Worm (Caenorhabditis elegans) whole organism, L1 larva: Measurements from ENCODE around the gene ZK354.6.

Experiments
- C04F5.9 ChIP-seq: sonication (generic microtip); optimal IDR thresholded peaks from 2 replicates; lab custom pipeline; 2016; ENCODE audit warnings: missing genetic modification characterization, missing compliant biosample characterization
- Y116A8C.19 ChIP-seq: sonication (generic microtip); optimal IDR thresholded peaks from 2 replicates; lab custom pipeline; 2016; ENCODE audit warnings: missing compliant biosample characterization, missing genetic modification characterization, borderline replicate concordance
- aha-1 ChIP-seq: fragments of 150-350 bp; optimal IDR thresholded peaks from 2 replicates; lab custom pipeline; 2014; ENCODE audit warnings: missing biosample characterization, missing genetic modification characterization
- alr-1 ChIP-seq: fragments of 200-800 bp; sonication (Bioruptor generic); optimal IDR thresholded peaks from 2 replicates; lab custom pipeline; 2018; ENCODE audit warnings: borderline replicate concordance, mild to moderate bottlenecking, missing genetic modification characterization, missing compliant biosample characterization
- ceh-63 ChIP-seq: fragments of 200-800 bp; sonication (Bioruptor generic); optimal IDR thresholded peaks from 2 replicates; lab custom pipeline; 2018; ENCODE audit warnings: mild to moderate bottlenecking, missing genetic modification characterization, missing compliant biosample characterization
- ceh-88 ChIP-seq: fragments of 200-800 bp; sonication (Bioruptor generic); IDR thresholded peaks from 2 replicates; pipeline ENCODE4 v1.3.6; 2022; ENCODE audit warnings: missing genetic modification characterization, missing compliant biosample characterization
- efl-1 ChIP-seq, 4 experiments: fragments of 150-350 bp; optimal IDR thresholded peaks in 3 of 4; peaks in 1 of 4; 1 replicate in 1 of 4; 2 replicates in 3 of 4; lab custom pipeline; 2014; ENCODE audit warnings: missing biosample characterization in 2 of 4, missing genetic modification characterization in 2 of 4, missing genetic modification reagents in 2 of 4
- efl-3 ChIP-seq: fragments of 200-800 bp; sonication (Bioruptor generic); optimal IDR thresholded peaks from 2 replicates; lab custom pipeline; 2018; ENCODE audit warnings: mild to moderate bottlenecking, missing genetic modification characterization, missing compliant biosample characterization
- elt-2 ChIP-seq: sonication (generic microtip); optimal IDR thresholded peaks from 2 replicates; lab custom pipeline; 2016; ENCODE audit warnings: missing genetic modification characterization, mild to moderate bottlenecking, inconsistent platforms, missing compliant biosample characterization, missing genetic modification reagents
- ets-5 ChIP-seq: fragments of 200-800 bp; sonication (Bioruptor generic); IDR thresholded peaks from 2 replicates; pipeline ENCODE4 v1.3.6; 2022; ENCODE audit warnings: missing genetic modification characterization, missing compliant biosample characterization
- fkh-4 ChIP-seq: sonication (generic microtip); optimal IDR thresholded peaks from 2 replicates; lab custom pipeline; 2016; ENCODE audit warnings: missing compliant biosample characterization, missing genetic modification characterization, borderline replicate concordance
- fkh-8 ChIP-seq: sonication (generic microtip); optimal IDR thresholded peaks from 2 replicates; lab custom pipeline; 2016; ENCODE audit warnings: mild to moderate bottlenecking, missing genetic modification characterization, missing compliant biosample characterization
- fos-1 ChIP-seq: fragments of 150-350 bp; optimal IDR thresholded peaks from 2 replicates; lab custom pipeline; 2014; ENCODE audit warnings: missing biosample characterization, missing genetic modification characterization
- grh-1 ChIP-seq: fragments of 200-800 bp; sonication (Bioruptor generic); IDR thresholded peaks from 2 replicates; pipeline ENCODE4 v1.3.6; 2022; ENCODE audit warnings: missing genetic modification reagents, missing genetic modification characterization, missing compliant biosample characterization
- hlh-4 ChIP-seq: sonication (generic microtip); optimal IDR thresholded peaks from 2 replicates; lab custom pipeline; 2016; ENCODE audit warnings: mild to moderate bottlenecking, missing genetic modification characterization, missing compliant biosample characterization
- irx-1 ChIP-seq: sonication (generic microtip); optimal IDR thresholded peaks from 2 replicates; lab custom pipeline; 2016; ENCODE audit warnings: missing genetic modification characterization, missing compliant biosample characterization
- lin-13 ChIP-seq: fragments of 150-350 bp; optimal IDR thresholded peaks from 2 replicates; lab custom pipeline; 2014; ENCODE audit warnings: missing biosample characterization, missing genetic modification reagents, missing genetic modification characterization
- lin-14 ChIP-seq: fragments of 200-800 bp; sonication (Bioruptor generic); optimal IDR thresholded peaks from 2 replicates; lab custom pipeline; 2018; ENCODE audit warnings: mild to moderate bottlenecking, missing genetic modification characterization, moderate library complexity, missing compliant biosample characterization
- lsy-2 ChIP-seq, 2 experiments: fragments of 150-350 bp; optimal IDR thresholded peaks; 2 replicates each; lab custom pipeline; 2014; ENCODE audit warnings: missing biosample characterization in 2 of 2, missing genetic modification characterization in 2 of 2
- mdl-1 ChIP-seq, 2 experiments: fragments of 150-350 bp; optimal IDR thresholded peaks; 2 replicates each; lab custom pipeline; 2014 to 2017; ENCODE audit warnings: missing biosample characterization in 2 of 2, missing genetic modification characterization in 2 of 2, inconsistent platforms in 1 of 2
- nhr-11 ChIP-seq: fragments of 150-350 bp; optimal IDR thresholded peaks from 2 replicates; lab custom pipeline; 2014; ENCODE audit warnings: missing biosample characterization, missing genetic modification characterization
- nhr-237 ChIP-seq: fragments of 150-350 bp; optimal IDR thresholded peaks from 2 replicates; lab custom pipeline; 2014; ENCODE audit warnings: missing biosample characterization, missing genetic modification characterization
- nhr-28 ChIP-seq: fragments of 150-350 bp; optimal IDR thresholded peaks from 2 replicates; lab custom pipeline; 2014; ENCODE audit warnings: missing biosample characterization, missing genetic modification characterization
- nhr-71 ChIP-seq: sonication (generic microtip); optimal IDR thresholded peaks from 2 replicates; lab custom pipeline; 2016; ENCODE audit warnings: mild to moderate bottlenecking, missing genetic modification characterization, moderate library complexity, missing compliant biosample characterization
- nhr-84 ChIP-seq: sonication (generic microtip); optimal IDR thresholded peaks from 2 replicates; lab custom pipeline; 2017; ENCODE audit warnings: missing biosample characterization, missing genetic modification characterization
- pag-3 ChIP-seq: sonication (generic microtip); optimal IDR thresholded peaks from 2 replicates; lab custom pipeline; 2017; ENCODE audit warnings: missing genetic modification characterization, mild to moderate bottlenecking, missing compliant biosample characterization, antibody characterized with exemption, borderline replicate concordance; ENCODE audit not compliant: insufficient read depth
- pax-3 ChIP-seq: fragments of 200-800 bp; sonication (Bioruptor generic); optimal IDR thresholded peaks from 2 replicates; lab custom pipeline; 2018; ENCODE audit warnings: mild to moderate bottlenecking, missing genetic modification characterization, moderate library complexity, missing compliant biosample characterization
- rnt-1 ChIP-seq: sonication (generic microtip); optimal IDR thresholded peaks from 2 replicates; lab custom pipeline; 2016; ENCODE audit warnings: mild to moderate bottlenecking, missing genetic modification characterization, moderate library complexity, missing compliant biosample characterization
- skn-1 ChIP-seq: fragments of 150-350 bp; optimal IDR thresholded peaks from 2 replicates; lab custom pipeline; 2014; ENCODE audit warnings: missing biosample characterization, missing genetic modification characterization
- snpc-4 ChIP-seq: fragments of 150-350 bp; optimal IDR thresholded peaks from 2 replicates; lab custom pipeline; 2014; ENCODE audit warnings: missing biosample characterization, missing genetic modification characterization
- sox-4 ChIP-seq: sonication (generic microtip); optimal IDR thresholded peaks from 2 replicates; lab custom pipeline; 2016; ENCODE audit warnings: missing genetic modification characterization, missing compliant biosample characterization
- swsn-7 ChIP-seq: sonication (generic microtip); optimal IDR thresholded peaks from 2 replicates; lab custom pipeline; 2016; ENCODE audit warnings: missing genetic modification characterization, missing compliant biosample characterization
- tlp-1 ChIP-seq: fragments of 150-350 bp; optimal IDR thresholded peaks from 2 replicates; lab custom pipeline; 2014; ENCODE audit warnings: missing biosample characterization, missing genetic modification characterization
- unc-86 ChIP-seq: sonication (generic microtip); optimal IDR thresholded peaks from 2 replicates; lab custom pipeline; 2016; ENCODE audit warnings: missing genetic modification characterization, missing compliant biosample characterization
- vab-15 ChIP-seq: sonication (generic microtip); optimal IDR thresholded peaks from 2 replicates; lab custom pipeline; 2017; ENCODE audit warnings: missing genotype, mild to moderate bottlenecking, missing genetic modification characterization, missing compliant biosample characterization
- zip-4 ChIP-seq: fragments of 200-800 bp; sonication (Bioruptor generic); optimal IDR thresholded peaks from 2 replicates; lab custom pipeline; 2018; ENCODE audit warnings: mild to moderate bottlenecking, missing genetic modification characterization, moderate library complexity, missing compliant biosample characterization
- ztf-4 ChIP-seq: fragments of 150-350 bp; optimal IDR thresholded peaks from 2 replicates; lab custom pipeline; 2014; ENCODE audit warnings: missing biosample characterization, missing genetic modification characterization

The ZK354.6 gene

DNA sequence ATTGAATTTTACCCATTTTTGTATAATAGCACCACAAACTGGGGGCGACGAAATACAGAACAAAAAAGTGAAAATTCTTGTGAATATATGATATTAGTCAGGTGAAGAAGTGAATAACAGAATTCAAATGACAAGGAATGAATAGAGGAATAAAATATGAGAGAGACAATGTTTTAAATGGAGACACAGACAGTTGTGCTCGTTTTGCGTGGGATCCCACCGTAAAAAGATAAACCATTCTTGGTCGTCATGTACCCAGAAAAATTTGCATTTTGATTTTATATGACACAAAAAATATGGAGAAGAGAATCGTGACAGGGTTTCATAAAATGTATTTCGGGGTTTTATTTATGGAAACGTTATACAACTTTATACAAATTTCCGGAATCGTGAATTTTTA lies 19.6 kb downstream of the ZK354.6 start, which contains the start of gene F36H12.17:
Gene F36H12.17, minus strand, starts transcription at position 101 of the 400 bp plus-strand sequence.
- TF ChIP-seq skn-1 (tag; lab: Kevin White, UChicago): no peak

ce11 chrIV:5274123-5274581 lies 23.2 kb downstream of the ZK354.6 start, which contains the start of gene slfl-4:
TSS of gene slfl-4 (plus strand) at chrIV:5274531.
- TF ChIP-seq tlp-1: no peak
- no peak for TF ChIP-seq mdl-1 (tag; optimal IDR thresholded peaks at IDR 0.05; lab: Kevin White, UChicago)
- no peak for TF ChIP-seq rnt-1
- no peak for TF ChIP-seq pax-3 (tag; lab: Kevin White, UChicago)
- TF ChIP-seq nhr-84 (tag; lab: Kevin White, UChicago): no peak
- TF ChIP-seq nhr-237 (tag; lab: Kevin White, UChicago): no peak
- TF ChIP-seq irx-1: no peak
- no peak for TF ChIP-seq fos-1 (tag; lab: Kevin White, UChicago)

DNA sequence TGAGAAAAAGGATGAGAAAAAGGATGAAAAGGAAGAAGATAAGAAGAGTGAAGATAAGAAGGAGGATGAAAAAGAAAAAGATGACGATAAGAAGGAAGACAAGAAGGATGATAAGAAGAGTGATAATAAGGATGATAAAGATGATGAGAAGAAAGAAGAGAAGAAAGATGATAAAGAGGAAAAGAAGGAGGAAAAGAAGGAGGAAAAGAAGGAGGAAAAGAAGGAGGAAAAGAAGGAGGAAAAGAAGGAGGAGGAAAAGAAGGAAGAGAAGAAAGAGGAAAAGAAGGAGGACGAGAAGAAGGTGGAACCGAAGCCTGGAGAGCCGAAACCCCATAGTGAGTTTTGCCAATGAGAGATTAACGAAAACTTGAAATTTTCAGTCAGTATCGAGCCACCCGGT lies 24.0 kb downstream of the ZK354.6 start:
- TF ChIP-seq lin-13 (GFP tag; lab: Kevin White, UChicago): no peak
- no peak for TF ChIP-seq nhr-28 (tag; lab: Kevin White, UChicago)
- no peak for TF ChIP-seq elt-2
- no peak for TF ChIP-seq pag-3 (tag; lab: Kevin White, UChicago)
- TF ChIP-seq ztf-4 (tag; lab: Kevin White, UChicago): no peak
- no peak for TF ChIP-seq alr-1
- no peak for TF ChIP-seq nhr-237 (tag; lab: Kevin White, UChicago)

- TF ChIP-seq lin-14 (GFP tag; lab: Kevin White, UChicago): no peak
- TF ChIP-seq zip-4 (GFP tag; lab: Kevin White, UChicago): no peak
- no peak for TF ChIP-seq Y116A8C.19 (tag; lab: Kevin White, UChicago)
- TF ChIP-seq nhr-28 (tag; lab: Kevin White, UChicago): no peak
- TF ChIP-seq irx-1: no peak
- no peak for TF ChIP-seq C04F5.9 (tag; lab: Kevin White, UChicago)
- no peak for TF ChIP-seq grh-1
- no peak for TF ChIP-seq aha-1 (tag; lab: Kevin White, UChicago)
- TF ChIP-seq elt-2: no peak
- TF ChIP-seq efl-3: no peak
- no peak for TF ChIP-seq ceh-88 (GFP tag; lab: Robert Waterston, UW)
Observed at ce11 chrIV:5272518-5272917, 24.8 kb downstream of the ZK354.6 start, which contains the start of gene F36H12.3. TSS of gene F36H12.3 (plus strand) at chrIV:5272818.

DNA sequence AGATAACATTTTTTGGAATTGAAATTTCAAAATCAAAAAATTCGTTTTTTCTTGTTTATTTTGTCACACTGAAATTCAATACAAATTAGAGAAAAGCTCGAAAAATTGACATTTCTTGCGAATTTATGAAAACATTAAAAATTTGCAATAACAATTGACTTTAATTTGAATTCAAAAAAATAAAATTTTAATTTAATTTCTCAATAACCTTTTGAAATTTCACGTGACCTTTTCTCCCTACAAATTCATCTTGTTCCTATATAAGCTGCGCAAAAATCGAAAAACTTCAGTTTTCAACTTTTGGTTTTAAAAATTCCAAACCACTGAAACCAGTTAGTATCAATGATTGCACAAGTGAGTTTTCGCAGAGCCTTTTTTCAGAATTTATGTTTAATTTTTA lies 28.5 kb downstream of the ZK354.6 start, which contains the start of gene F36H12.4:
Gene F36H12.4, plus strand, starts transcription at position 301 of the 400 bp plus-strand sequence.
- TF ChIP-seq ceh-63: no peak
- no peak for TF ChIP-seq nhr-84 (tag; lab: Kevin White, UChicago)
- no peak for TF ChIP-seq lsy-2 (tag; optimal IDR thresholded peaks at IDR 0.05; lab: Kevin White, UChicago)
- no peak for TF ChIP-seq efl-1 (optimal IDR thresholded peaks at IDR 0.05; lab: Kevin White, UChicago)
- TF ChIP-seq efl-1 (GFP tag; optimal IDR thresholded peaks at IDR 0.05 in 1 of 2; lab: Kevin White, UChicago): peak in 1 of 2 experiments; percentile 74

DNA sequence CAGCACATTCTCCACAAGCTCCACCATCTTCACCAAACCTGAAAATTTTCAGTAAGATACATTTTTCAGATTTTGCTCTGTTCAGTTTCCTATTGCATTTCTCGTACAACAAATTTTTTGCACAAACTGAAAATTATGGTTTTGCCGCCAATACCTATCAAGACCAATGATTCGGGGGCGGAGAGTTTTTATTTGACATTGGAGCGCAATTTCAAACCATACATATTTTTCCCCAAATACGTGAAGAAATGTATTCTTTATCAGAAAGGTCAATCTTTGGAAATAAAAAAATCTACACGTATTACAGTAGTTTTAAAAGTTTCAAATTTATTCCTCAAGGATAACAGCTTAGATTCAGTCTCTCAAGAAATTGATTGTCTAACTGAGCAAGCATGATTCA lies 30.9 kb downstream of the ZK354.6 start, which contains the start of gene F36H12.5:
Gene F36H12.5, plus strand, starts transcription at position 301 of the 400 bp plus-strand sequence.
- TF ChIP-seq ets-5 (GFP tag; lab: Robert Waterston, UW) (no peak), nhr-11 (tag; lab: Kevin White, UChicago) (no peak), vab-15 (tag; lab: Kevin White, UChicago) (no peak), ceh-63 (no peak), lin-14 (GFP tag; lab: Kevin White, UChicago) (no peak), hlh-4 (tag; lab: Kevin White, UChicago) (no peak), snpc-4 (no peak), nhr-84 (tag; lab: Kevin White, UChicago) (no peak), pag-3 (tag; lab: Kevin White, UChicago) (no peak), nhr-71 (tag; lab: Kevin White, UChicago) (no peak), fkh-8 (no peak), sox-4 (tag; lab: Kevin White, UChicago) (no peak), fkh-4 (no peak), swsn-7 (tag; lab: Kevin White, UChicago) (no peak), lsy-2 (tag; optimal IDR thresholded peaks at IDR 0.05; lab: Kevin White, UChicago) (no peak), unc-86 (tag; lab: Kevin White, UChicago) (no peak)
